Worm (Caenorhabditis elegans) whole organism, mixed stage, embryonic: Measurements from ENCODE around the gene cpg-7.

Experiments
- ceh-39 ChIP-seq: fragments of 150-350 bp; optimal IDR thresholded peaks from 2 replicates; lab custom pipeline; 2014; ENCODE audit warnings: missing biosample characterization, missing genetic modification characterization
- nhr-28 ChIP-seq: fragments of 150-350 bp; optimal IDR thresholded peaks from 2 replicates; lab custom pipeline; 2014; ENCODE audit warnings: missing biosample characterization, missing genetic modification characterization
- nhr-76 ChIP-seq: sonication (generic microtip); optimal IDR thresholded peaks from 2 replicates; lab custom pipeline; 2017; ENCODE audit warnings: missing biosample characterization, missing genetic modification characterization

- TF ChIP-seq nhr-28 (tag; lab: Kevin White, UChicago) (no peak), ceh-39 (tag; lab: Kevin White, UChicago) (no peak), nhr-76 (tag; lab: Kevin White, UChicago) (no peak)
Observed at ce11 chrII:14136302-14136701, 27.3 kb upstream of the cpg-7 start.
